Worm (Caenorhabditis elegans) whole organism, L4/young adult: Measurements from ENCODE around the gene acs-15.

ENCODE experiments used
- dao-5 ChIP-seq: sonication (generic microtip); optimal IDR thresholded peaks from 2 replicates; lab custom pipeline; 2016; ENCODE audit warnings: missing genotype, missing genetic modification characterization, moderate library complexity, missing compliant biosample characterization
- him-1 ChIP-seq: sonication (generic microtip); optimal IDR thresholded peaks from 2 replicates; lab custom pipeline; 2016; ENCODE audit warnings: missing genotype, missing genetic modification reagents, missing genetic modification characterization, missing compliant biosample characterization

DNA sequence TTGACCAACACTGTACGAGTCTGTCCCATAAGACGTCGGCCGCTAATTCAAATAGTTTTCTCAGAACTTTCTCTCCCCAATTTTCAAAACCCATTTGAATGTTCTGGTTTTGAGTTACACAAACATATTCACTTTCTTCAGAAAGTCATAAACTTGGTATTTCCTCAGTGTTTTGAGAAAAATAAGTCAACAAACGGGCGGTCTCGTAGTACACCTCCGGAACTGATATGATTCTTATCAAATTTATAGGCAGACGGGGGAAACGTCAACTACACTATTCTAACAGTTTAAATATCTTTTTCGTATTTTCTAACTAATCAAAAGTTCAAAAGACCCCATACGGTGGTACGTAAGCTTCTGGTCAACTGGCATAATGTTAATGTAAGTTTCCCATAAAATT lies 48.6 kb upstream of the acs-15 start:
- TF ChIP-seq him-1 (tag; lab: Kevin White, UChicago) (no peak), dao-5 (tag; lab: Kevin White, UChicago) (no peak)
